Worm (Caenorhabditis elegans): Measurements from ENCODE around the gene C39E9.12.
A peak's percentile ranks its signal among the peaks of the same experiment; 100 is the strongest.

Gene C39E9.12

ce11 chrIV:13100415-13100814 is 6.6 kb downstream of the C39E9.12 start, which contains the start of gene fask-1:
Gene fask-1, plus strand, starts transcription at chrIV:13100715.
- TF ChIP-seq ceh-16 (tag; optimal IDR thresholded peaks at IDR 0.05) (no peak), zag-1 (tag; optimal IDR thresholded peaks at IDR 0.05) (no peak), nhr-43 (tag; optimal IDR thresholded peaks at IDR 0.05; ENCODE audit: poor library complexity, severe bottlenecking) (no peak), ceh-9 (tag; optimal IDR thresholded peaks at IDR 0.05) (no peak), ZK546.5 (tag; optimal IDR thresholded peaks at IDR 0.05) (no peak), ceh-82 (tag; optimal IDR thresholded peaks at IDR 0.05) (no peak), fkh-10 (GFP tag; optimal IDR thresholded peaks at IDR 0.05) (no peak)

ce11 chrIV:13104900-13105299 is 11.1 kb downstream of the C39E9.12 start, which contains the start of gene rde-11:
Gene rde-11, plus strand, starts transcription at chrIV:13105200.
- TF ChIP-seq aly-2 (tag; optimal IDR thresholded peaks at IDR 0.05) = no peak
- no peak for TF ChIP-seq nhr-28 (tag; optimal IDR thresholded peaks at IDR 0.05)
- no peak for TF ChIP-seq jun-1 (tag; optimal IDR thresholded peaks at IDR 0.05)

- no peak for TF ChIP-seq nhr-43 (tag; optimal IDR thresholded peaks at IDR 0.05; ENCODE audit: poor library complexity, severe bottlenecking)
- TF ChIP-seq nhr-28 (tag; optimal IDR thresholded peaks at IDR 0.05) = no peak
- no peak for TF ChIP-seq ceh-16 (tag; optimal IDR thresholded peaks at IDR 0.05)
These were observed 13.6 kb downstream of the C39E9.12 start, which contains the start of gene B0564.2 for ce11 chrIV:13107359-13107758. Gene B0564.2, plus strand, starts transcription at chrIV:13107659.

ce11 chrIV:13108430-13108829 is 14.6 kb downstream of the C39E9.12 start:
- TF ChIP-seq snpc-4 (tag; optimal IDR thresholded peaks at IDR 0.05) (no peak), nhr-25 (tag; optimal IDR thresholded peaks at IDR 0.05) (no peak), unc-62 (GFP tag; optimal IDR thresholded peaks at IDR 0.05) (no peak), jun-1 (tag; optimal IDR thresholded peaks at IDR 0.05) (no peak), nhr-76 (tag; optimal IDR thresholded peaks at IDR 0.05) (no peak), fos-1 (tag; optimal IDR thresholded peaks at IDR 0.05) (no peak), nhr-237 (tag; optimal IDR thresholded peaks at IDR 0.05) (no peak), lin-15B (tag; optimal IDR thresholded peaks at IDR 0.05) (no peak), ceh-9 (tag; optimal IDR thresholded peaks at IDR 0.05) (no peak), ZK546.5 (tag; optimal IDR thresholded peaks at IDR 0.05) (no peak), nhr-77 (tag; optimal IDR thresholded peaks at IDR 0.05) (no peak), pqm-1 (tag; optimal IDR thresholded peaks at IDR 0.05) (no peak), ztf-11 (tag; optimal IDR thresholded peaks at IDR 0.05) (no peak), hmg-11 (tag; optimal IDR thresholded peaks at IDR 0.05) (no peak), ztf-4 (tag; optimal IDR thresholded peaks at IDR 0.05) (no peak), ceh-28 (tag; optimal IDR thresholded peaks at IDR 0.05) (no peak), eor-1 (tag; optimal IDR thresholded peaks at IDR 0.05) (no peak), nhr-28 (tag; optimal IDR thresholded peaks at IDR 0.05) (no peak), ama-1 (optimal IDR thresholded peaks at IDR 0.05) (no peak)

ce11 chrIV:13109751-13110150 is 15.9 kb downstream of the C39E9.12 start, which contains the start of gene best-1:
Gene best-1, minus strand, starts transcription at chrIV:13109779.
- TF ChIP-seq unc-62 (GFP tag; optimal IDR thresholded peaks at IDR 0.05) = no peak
- TF ChIP-seq ztf-4 (tag; optimal IDR thresholded peaks at IDR 0.05) = no peak
- peak; percentile 57 for TF ChIP-seq egl-5 (tag; optimal IDR thresholded peaks at IDR 0.05)
- no peak for TF ChIP-seq nhr-12 (tag; optimal IDR thresholded peaks at IDR 0.05)
- TF ChIP-seq elt-1 (tag; optimal IDR thresholded peaks at IDR 0.05) = no peak
- TF ChIP-seq nhr-23 (tag; optimal IDR thresholded peaks at IDR 0.05) = peak; percentile 1
- no peak for TF ChIP-seq elt-2 (tag; optimal IDR thresholded peaks at IDR 0.05)
- TF ChIP-seq ZK546.5 (tag; optimal IDR thresholded peaks at IDR 0.05) = no peak
- no peak for TF ChIP-seq ceh-16 (tag; optimal IDR thresholded peaks at IDR 0.05)
- peak; percentile 14 for TF ChIP-seq mdl-1 (tag; optimal IDR thresholded peaks at IDR 0.05)
- no peak for TF ChIP-seq jun-1 (tag; optimal IDR thresholded peaks at IDR 0.05)

- TF ChIP-seq daf-12 (tag; optimal IDR thresholded peaks at IDR 0.05) (no peak), nhr-25 (tag; optimal IDR thresholded peaks at IDR 0.05) (peak; percentile 6)
These were observed 17.1 kb downstream of the C39E9.12 start for ce11 chrIV:13110876-13111275.

ce11 chrIV:13112982-13113381 is 19.2 kb downstream of the C39E9.12 start, which contains the start of gene best-2:
Gene best-2, minus strand, starts transcription at chrIV:13113082.
- no peak for TF ChIP-seq lin-15B (tag; optimal IDR thresholded peaks at IDR 0.05)
- no peak for TF ChIP-seq mdl-1 (tag; optimal IDR thresholded peaks at IDR 0.05)
- no peak for TF ChIP-seq jun-1 (tag; optimal IDR thresholded peaks at IDR 0.05)
- TF ChIP-seq egl-27 (tag; optimal IDR thresholded peaks at IDR 0.05) = no peak
- TF ChIP-seq elt-2 (tag; optimal IDR thresholded peaks at IDR 0.05) = no peak
- no peak for TF ChIP-seq skn-1 (tag; optimal IDR thresholded peaks at IDR 0.05)
- TF ChIP-seq sea-2 (GFP tag; optimal IDR thresholded peaks at IDR 0.05) = no peak
- TF ChIP-seq snpc-4 (tag; optimal IDR thresholded peaks at IDR 0.05) = no peak
- no peak for TF ChIP-seq lin-39 (tag; optimal IDR thresholded peaks at IDR 0.05)
- TF ChIP-seq nhr-76 (tag; optimal IDR thresholded peaks at IDR 0.05) = no peak
- TF ChIP-seq nhr-67 (tag; optimal IDR thresholded peaks at IDR 0.05) = no peak
- no peak for TF ChIP-seq nfya-1 (tag; optimal IDR thresholded peaks at IDR 0.05; ENCODE audit: insufficient read depth)
- no peak for TF ChIP-seq nhr-237 (tag; optimal IDR thresholded peaks at IDR 0.05)
- TF ChIP-seq mml-1 (tag; optimal IDR thresholded peaks at IDR 0.05) = no peak
- no peak for TF ChIP-seq fkh-10 (GFP tag; optimal IDR thresholded peaks at IDR 0.05)
- no peak for TF ChIP-seq ceh-16 (tag; optimal IDR thresholded peaks at IDR 0.05)
- no peak for TF ChIP-seq ceh-28 (tag; optimal IDR thresholded peaks at IDR 0.05)
- no peak for TF ChIP-seq egl-5 (tag; optimal IDR thresholded peaks at IDR 0.05)
- no peak for TF ChIP-seq fos-1 (tag; optimal IDR thresholded peaks at IDR 0.05)
